Worm (Caenorhabditis elegans): ENCODE measurements around the gene C03A3.2.

DNA sequence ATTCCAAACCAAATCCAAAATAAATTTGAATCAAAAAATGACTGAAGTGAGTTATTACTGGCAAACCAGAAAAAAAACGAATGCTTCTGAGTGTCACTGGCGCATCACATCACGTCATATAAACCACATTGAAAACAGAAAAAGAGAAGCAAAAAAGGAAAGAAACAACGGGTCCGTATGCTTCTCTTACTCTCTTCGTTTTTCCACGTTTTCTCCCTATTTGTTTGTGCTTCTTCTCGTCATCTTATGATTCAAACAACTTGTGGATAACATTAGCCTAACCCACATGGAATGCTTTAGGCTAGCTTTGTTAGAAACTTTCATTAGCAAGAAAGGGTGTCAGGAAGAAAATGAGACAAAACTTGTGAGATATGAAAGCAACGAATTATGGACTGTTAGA, 21.2 kb upstream of the C03A3.2 start:
- no peak for TF ChIP-seq fkh-10 (GFP tag; optimal IDR thresholded peaks at IDR 0.05)
- no peak for TF ChIP-seq nfya-1 (tag; optimal IDR thresholded peaks at IDR 0.05)
- TF ChIP-seq dve-1 (tag; optimal IDR thresholded peaks at IDR 0.05): no peak
- no peak for TF ChIP-seq elt-2 (tag; optimal IDR thresholded peaks at IDR 0.05)
